Fruit fly (Drosophila melanogaster): ENCODE data around the gene ogre.

Gene ogre

dm6 chrX:7011063-7011743, 20.1 kb upstream of the ogre start, which contains the start of the genes cm, sloth1 and sloth2 (continued):
- TF ChIP-seq dpn (GFP tag; optimal IDR thresholded peaks at IDR 0.05) (peak; percentile 86 to 89), jumu (GFP tag; optimal IDR thresholded peaks at IDR 0.05) (peak; percentile 82), CG6683 (GFP tag; optimal IDR thresholded peaks at IDR 0.05) (peak; percentile 45), lmd (GFP tag; IDR thresholded peaks at IDR 0.05) (peak; percentile 88), bigmax (GFP tag; optimal IDR thresholded peaks at IDR 0.05) (no peak), trem (tag; optimal IDR thresholded peaks at IDR 0.05) (peak; percentile 86), NFAT (GFP tag; IDR thresholded peaks at IDR 0.05) (peak; percentile 79), Atf6 (GFP tag; IDR thresholded peaks at IDR 0.05) (peak; percentile 72), Jarid2 (GFP tag; optimal IDR thresholded peaks at IDR 0.05) (peak; percentile 28), eve (GFP tag; optimal IDR thresholded peaks at IDR 0.05) (no peak), CG18599 (GFP tag; optimal IDR thresholded peaks at IDR 0.05) (peak; percentile 82), croc (GFP tag; conservative IDR thresholded peaks at IDR 0.05) (peak; percentile 73; the same call in 2 of the 3 replicates), Sin3A (optimal IDR thresholded peaks at IDR 0.05) (peak; percentile 62), CG6765 (GFP tag; optimal IDR thresholded peaks at IDR 0.05) (peak; percentile 50), gfzf (GFP tag; optimal IDR thresholded peaks at IDR 0.05) (peak; percentile 34), Ssrp (tag; optimal IDR thresholded peaks at IDR 0.05) (peak; percentile 74), ato (GFP tag; IDR thresholded peaks at IDR 0.05; ENCODE audit: partially characterized antibody) (no peak), CG6175 (GFP tag; IDR thresholded peaks at IDR 0.05) (no peak; the same call in 2 of the 3 replicates), CG4360 (GFP tag; IDR thresholded peaks at IDR 0.05) (0 out of 2 replicates have a peak, but pooled peaks have one; percentile 24), sr (GFP tag; IDR thresholded peaks at IDR 0.05) (no peak), z (GFP tag; IDR thresholded peaks at IDR 0.05) (no peak), dysf (GFP tag; IDR thresholded peaks at IDR 0.05) (peak; percentile 88), Mes4 (GFP tag; optimal IDR thresholded peaks at IDR 0.05) (peak; percentile 80), sim (GFP tag; IDR thresholded peaks at IDR 0.05) (no peak), Ravus (GFP tag; IDR thresholded peaks at IDR 0.05) (no peak), Oli (tag; optimal IDR thresholded peaks at IDR 0.05) (peak; percentile 72), ERR (GFP tag; optimal IDR thresholded peaks at IDR 0.05) (peak; percentile 64), CG4424 (GFP tag; optimal IDR thresholded peaks at IDR 0.05) (peak; percentile 80), chinmo (GFP tag; IDR thresholded peaks at IDR 0.05; ENCODE audit: partially characterized antibody) (0 out of 4 replicates have a peak, but pooled peaks have one; percentile 42), CG6813 (GFP tag; optimal IDR thresholded peaks at IDR 0.05) (peak; percentile 58), Rx (GFP tag; IDR thresholded peaks at IDR 0.05) (peak; percentile 87), CG3995 (GFP tag; optimal IDR thresholded peaks at IDR 0.05) (peak; percentile 13), rib (GFP tag; IDR thresholded peaks at IDR 0.05) (peak; percentile 86), her (GFP tag; optimal IDR thresholded peaks at IDR 0.05) (peak; percentile 63), CG13296 (GFP tag; optimal IDR thresholded peaks at IDR 0.05) (peak; percentile 75), Taf1 (GFP tag; IDR thresholded peaks at IDR 0.05) (peak; percentile 75), NK7.1 (GFP tag; optimal IDR thresholded peaks at IDR 0.05) (peak; percentile 69), ro (GFP tag; IDR thresholded peaks at IDR 0.05) (no peak), nerfin-1 (tag; optimal IDR thresholded peaks at IDR 0.05) (peak; percentile 78), CG4617 (GFP tag; optimal IDR thresholded peaks at IDR 0.05; ENCODE audit: borderline replicate concordance) (peak; percentile 87), Doc3 (GFP tag; IDR thresholded peaks at IDR 0.05; ENCODE audit: partially characterized antibody) (peak; percentile 91), sqz (GFP tag; optimal IDR thresholded peaks at IDR 0.05) (peak; percentile 81), pb (GFP tag; optimal IDR thresholded peaks at IDR 0.05) (peak; percentile 50), CG1647 (GFP tag; optimal IDR thresholded peaks at IDR 0.05) (peak; percentile 59), CG11696 (GFP tag; IDR thresholded peaks at IDR 0.05) (peak; percentile 58; the same call in 1 of the 2 replicates), gsb-n (tag; optimal IDR thresholded peaks at IDR 0.05) (peak; percentile 93), dimm (GFP tag; IDR thresholded peaks at IDR 0.05) (peak; percentile 49; the same call in 1 of the 2 replicates), vfl (GFP tag; optimal IDR thresholded peaks at IDR 0.05) (peak; percentile 92), nerfin-2 (GFP tag; IDR thresholded peaks at IDR 0.05; ENCODE audit: partially characterized antibody) (peak; percentile 69), ash1 (GFP tag; optimal IDR thresholded peaks at IDR 0.05) (no peak)

Data from whole organism, embryonic.